Worm (Caenorhabditis elegans) whole organism, young adult: ENCODE measurements around the gene srw-79.

Source experiments
- F55B11.4 ChIP-seq: sonication (generic microtip); optimal IDR thresholded peaks from 2 replicates; lab custom pipeline; 2016; ENCODE audit warnings: missing compliant biosample characterization, missing genetic modification characterization, borderline replicate concordance; ENCODE audit not compliant: insufficient read depth
- egrh-3 ChIP-seq: fragments of 200-800 bp; sonication (Bioruptor generic); IDR thresholded peaks from 2 replicates; pipeline ENCODE4 v1.3.6; 2022; ENCODE audit warnings: missing genetic modification reagents, missing genetic modification characterization, missing compliant biosample characterization
- pha-4 ChIP-seq: fragments of 150-350 bp; sonication (generic microtip); optimal IDR thresholded peaks from 2 replicates; lab custom pipeline; 2014; ENCODE audit warnings: missing biosample characterization, missing genetic modification reagents, missing genetic modification characterization
- snpc-1.3 ChIP-seq: sonication (generic microtip); optimal IDR thresholded peaks from 2 replicates; lab custom pipeline; 2017; ENCODE audit warnings: missing genetic modification characterization, mild to moderate bottlenecking, missing compliant biosample characterization, antibody characterized with exemption, moderate library complexity, missing genotype, missing genetic modification reagents; ENCODE audit not compliant: insufficient read depth
- tbx-9 ChIP-seq: sonication (generic microtip); optimal IDR thresholded peaks from 2 replicates; lab custom pipeline; 2016; ENCODE audit warnings: borderline replicate concordance, missing genetic modification characterization, inconsistent platforms, missing compliant biosample characterization
- unc-62 ChIP-seq: fragments of 150-350 bp; optimal IDR thresholded peaks from 2 replicates; lab custom pipeline; 2014; ENCODE audit warnings: missing biosample characterization, missing genetic modification reagents, missing genetic modification characterization
- zfh-2 ChIP-seq: fragments of 200-800 bp; sonication (Bioruptor generic); conservative IDR thresholded peaks from 2 replicates; pipeline ENCODE4 v1.3.6; 2022; ENCODE audit warnings: missing genetic modification reagents, missing genetic modification characterization, missing compliant biosample characterization

ce11 chrII:2965215-2965998, 18.9 kb downstream of the srw-79 start:
- TF ChIP-seq unc-62 (GFP tag; lab: Kevin White, UChicago): no peak
- peak; percentile 50; the same call in 1 of the 2 replicates for TF ChIP-seq zfh-2 (GFP tag; lab: Robert Waterston, UW)
- TF ChIP-seq egrh-3 (GFP tag; lab: Robert Waterston, UW): no peak
- TF ChIP-seq snpc-1.3 (tag; lab: Kevin White, UChicago): no peak
- TF ChIP-seq F55B11.4 (tag; lab: Kevin White, UChicago): no peak
- no peak for TF ChIP-seq pha-4 (tag; lab: Kevin White, UChicago)
- no peak for TF ChIP-seq tbx-9 (tag; lab: Kevin White, UChicago)
